Fruit fly (Drosophila melanogaster): ENCODE measurements around the gene Cdep.

dm6 chr3R:4864901-4865601 lies 45.3 kb upstream of the Cdep start:
- TF ChIP-seq usp (GFP tag; optimal IDR thresholded peaks at IDR 0.05) (no peak), pan (optimal IDR thresholded peaks at IDR 0.05) (no peak), psq (optimal IDR thresholded peaks at IDR 0.05) (no peak), EcR (GFP tag; optimal IDR thresholded peaks at IDR 0.05) (no peak)
